Fruit fly (Drosophila melanogaster) whole organism, embryonic: ENCODE data around the gene Actn.
A peak's percentile ranks its signal among the peaks of the same experiment; 100 is the strongest.

Experiments
- Ada2b ChIP-seq: fragments of 200-800 bp; sonication (Bioruptor generic); IDR thresholded peaks from 2 replicates; pipeline ENCODE4 v1.3.6; 2022; ENCODE audit warnings: missing biosample characterization, missing genetic modification characterization
- B-H1 ChIP-seq: fragments of 200-800 bp; sonication (Bioruptor generic); IDR thresholded peaks from 3 replicates; pipeline ENCODE4 v1.3.6; 2022; ENCODE audit warnings: missing biosample characterization, missing genetic modification characterization
- CG10543 ChIP-seq: fragments of 200-800 bp; sonication (Bioruptor generic); optimal IDR thresholded peaks from 3 replicates; lab custom pipeline; 2017; ENCODE audit warnings: missing biosample characterization, mild to moderate bottlenecking, missing genetic modification characterization, moderate library complexity
- CG10654 ChIP-seq: fragments of 200-800 bp; sonication (Bioruptor generic); optimal IDR thresholded peaks from 2 replicates; lab custom pipeline; 2016; ENCODE audit warnings: missing biosample characterization, missing genetic modification characterization
- CG17186 ChIP-seq: fragments of 200-800 bp; sonication (Bioruptor generic); optimal IDR thresholded peaks from 3 replicates; lab custom pipeline; 2017; ENCODE audit warnings: missing biosample characterization, missing genetic modification reagents, missing genetic modification characterization
- CG17359 ChIP-seq: fragments of 200-800 bp; sonication (Bioruptor generic); optimal IDR thresholded peaks from 3 replicates; lab custom pipeline; 2018; ENCODE audit warnings: missing biosample characterization, mild to moderate bottlenecking, missing genetic modification characterization, moderate library complexity
- CG31224 ChIP-seq: fragments of 200-800 bp; sonication (Bioruptor generic); IDR thresholded peaks from 2 replicates; pipeline ENCODE4 v1.3.6; 2022; ENCODE audit warnings: missing biosample characterization, missing genetic modification characterization
- CG31365 ChIP-seq: fragments of 200-800 bp; sonication (Bioruptor generic); optimal IDR thresholded peaks from 2 replicates; lab custom pipeline; 2018; ENCODE audit warnings: missing biosample characterization, mild to moderate bottlenecking, missing genetic modification characterization
- CG32532 ChIP-seq: fragments of 200-800 bp; sonication (Bioruptor generic); IDR thresholded peaks from 2 replicates; pipeline ENCODE4 v1.3.6; 2022; ENCODE audit warnings: missing biosample characterization, missing genetic modification characterization
- CG6175 ChIP-seq: fragments of 200-800 bp; sonication (Bioruptor generic); IDR thresholded peaks from 3 replicates; pipeline ENCODE4 v1.3.6; 2022; ENCODE audit warnings: missing biosample characterization, missing genetic modification characterization
- CG6791 ChIP-seq: fragments of 200-800 bp; sonication (Bioruptor generic); IDR thresholded peaks from 3 replicates; pipeline ENCODE4 v1.3.6; 2022; ENCODE audit warnings: missing biosample characterization, missing genetic modification characterization; ENCODE audit not compliant: partially characterized antibody
- CG6854 ChIP-seq: fragments of 200-800 bp; sonication (Bioruptor generic); optimal IDR thresholded peaks from 3 replicates; lab custom pipeline; 2017; ENCODE audit warnings: missing biosample characterization, mild to moderate bottlenecking, missing genetic modification characterization
- CG7928 ChIP-seq: fragments of 200-800 bp; sonication (Bioruptor generic); optimal IDR thresholded peaks from 2 replicates; lab custom pipeline; 2017; ENCODE audit warnings: missing biosample characterization, mild to moderate bottlenecking, missing genetic modification characterization
- CG8089 ChIP-seq: fragments of 200-800 bp; sonication (Bioruptor generic); optimal IDR thresholded peaks from 3 replicates; lab custom pipeline; 2016; ENCODE audit warnings: missing biosample characterization, missing genetic modification characterization
- CG8388 ChIP-seq: fragments of 200-800 bp; sonication (Bioruptor generic); optimal IDR thresholded peaks from 2 replicates; lab custom pipeline; 2019; ENCODE audit warnings: missing biosample characterization, mild to moderate bottlenecking, missing genetic modification characterization, moderate library complexity
- CG8944 ChIP-seq: fragments of 200-800 bp; sonication (Bioruptor generic); optimal IDR thresholded peaks from 3 replicates; lab custom pipeline; 2016; ENCODE audit warnings: missing biosample characterization, missing genetic modification characterization
- CG9215 ChIP-seq: fragments of 200-800 bp; sonication (Bioruptor generic); IDR thresholded peaks from 2 replicates; pipeline ENCODE4 v1.3.6; 2022; ENCODE audit warnings: missing biosample characterization, missing genetic modification characterization
- CG9876 ChIP-seq: fragments of 200-800 bp; sonication (Bioruptor generic); optimal IDR thresholded peaks from 2 replicates; lab custom pipeline; 2016; ENCODE audit warnings: missing biosample characterization, missing genetic modification characterization
- CkIIα-i1 ChIP-seq: fragments of 200-800 bp; sonication (Bioruptor generic); IDR thresholded peaks from 2 replicates; pipeline ENCODE4 v1.3.6; 2022; ENCODE audit warnings: missing biosample characterization, missing genetic modification characterization
- Dip3 ChIP-seq: fragments of 200-800 bp; sonication (Bioruptor generic); optimal IDR thresholded peaks from 3 replicates; lab custom pipeline; 2016; ENCODE audit warnings: missing biosample characterization, missing genetic modification characterization
- Gsc ChIP-seq: fragments of 200-800 bp; sonication (Bioruptor generic); IDR thresholded peaks from 2 replicates; pipeline ENCODE4 v1.3.6; 2022; ENCODE audit warnings: missing biosample characterization, missing genetic modification characterization
- Hr78 ChIP-seq, 2 experiments: fragments of 200-800 bp in 1 of 2; fragments of >200 bp in 1 of 2; sonication (Bioruptor generic) in 1 of 2; optimal IDR thresholded peaks; 2 replicates each; lab custom pipeline; 2017 to 2019; ENCODE audit warnings: missing biosample characterization in 2 of 2, missing genetic modification characterization in 2 of 2, mild to moderate bottlenecking in 1 of 2, moderate library complexity in 1 of 2
- Hsf ChIP-seq: fragments of 200-800 bp; sonication (Bioruptor generic); optimal IDR thresholded peaks from 3 replicates; lab custom pipeline; 2016; ENCODE audit warnings: missing biosample characterization, missing genetic modification characterization
- NC2β ChIP-seq: fragments of 200-800 bp; sonication (Bioruptor generic); optimal IDR thresholded peaks from 2 replicates; lab custom pipeline; 2016; ENCODE audit warnings: missing biosample characterization, missing genetic modification characterization
- Opbp ChIP-seq: fragments of 200-800 bp; sonication (Bioruptor generic); IDR thresholded peaks from 3 replicates; pipeline ENCODE4 v1.3.6; 2022; ENCODE audit warnings: missing biosample characterization, missing genetic modification characterization; ENCODE audit not compliant: partially characterized antibody
- Sin3A ChIP-seq: fragments of >200 bp; optimal IDR thresholded peaks from 2 replicates; lab custom pipeline; 2018
- Sox102F ChIP-seq: fragments of 200-800 bp; sonication (Bioruptor generic); optimal IDR thresholded peaks from 2 replicates; lab custom pipeline; 2018; ENCODE audit warnings: missing biosample characterization, mild to moderate bottlenecking, missing genetic modification characterization, moderate library complexity
- Tbp ChIP-seq: fragments of >200 bp; optimal IDR thresholded peaks from 2 replicates; lab custom pipeline; 2018; ENCODE audit warnings: missing biosample characterization, missing genetic modification characterization
- Trl ChIP-seq, 3 experiments: fragments of >200 bp in 2 of 3; fragments of 200-800 bp in 1 of 3; sonication (Bioruptor generic) in 1 of 3; optimal IDR thresholded peaks; 2 replicates in 1 of 3; 3 replicates in 2 of 3; lab custom pipeline; 2016 to 2017; ENCODE audit warnings: missing biosample characterization in 1 of 3, missing genetic modification characterization in 1 of 3
- bcd ChIP-seq: fragments of 200-800 bp; sonication (Bioruptor generic); optimal IDR thresholded peaks from 2 replicates; lab custom pipeline; 2017; ENCODE audit warnings: missing biosample characterization, mild to moderate bottlenecking, missing genetic modification characterization
- br ChIP-seq: fragments of >200 bp; optimal IDR thresholded peaks from 2 replicates; lab custom pipeline; 2017
- btn ChIP-seq: fragments of 200-800 bp; sonication (Bioruptor generic); optimal IDR thresholded peaks from 2 replicates; lab custom pipeline; 2016; ENCODE audit warnings: missing biosample characterization, missing genetic modification characterization
- cwo ChIP-seq: fragments of 200-800 bp; sonication (Bioruptor generic); optimal IDR thresholded peaks from 3 replicates; lab custom pipeline; 2017; ENCODE audit warnings: missing biosample characterization, missing genetic modification characterization, mild to moderate bottlenecking, moderate library complexity, missing genetic modification reagents
- dati ChIP-seq: fragments of 200-800 bp; sonication (Bioruptor generic); IDR thresholded peaks from 2 replicates; pipeline ENCODE4 v1.3.6; 2022; ENCODE audit warnings: missing biosample characterization, missing genetic modification characterization
- ems ChIP-seq: fragments of 200-800 bp; sonication (Bioruptor generic); optimal IDR thresholded peaks from 3 replicates; lab custom pipeline; 2016; ENCODE audit warnings: missing biosample characterization, missing genetic modification characterization
- esg ChIP-seq: fragments of 200-800 bp; sonication (Bioruptor generic); conservative IDR thresholded peaks from 2 replicates; pipeline ENCODE4 v1.3.6; 2022; ENCODE audit warnings: missing biosample characterization, missing genetic modification characterization
- eyg ChIP-seq: fragments of 200-800 bp; sonication (Bioruptor generic); optimal IDR thresholded peaks from 3 replicates; lab custom pipeline; 2016; ENCODE audit warnings: missing biosample characterization, missing genetic modification characterization
- kay ChIP-seq: fragments of 200-800 bp; sonication (Bioruptor generic); optimal IDR thresholded peaks from 2 replicates; lab custom pipeline; 2016; ENCODE audit warnings: missing biosample characterization, missing genetic modification characterization
- knrl ChIP-seq: fragments of 200-800 bp; sonication (Bioruptor generic); IDR thresholded peaks from 3 replicates; pipeline ENCODE4 v1.3.6; 2022; ENCODE audit warnings: missing biosample characterization, missing genetic modification characterization; ENCODE audit not compliant: partially characterized antibody
- lola ChIP-seq, 3 experiments: fragments of >200 bp in 2 of 3; fragments of 200-800 bp in 1 of 3; sonication (Bioruptor generic) in 1 of 3; optimal IDR thresholded peaks; 2 replicates each; lab custom pipeline; 2017 to 2019; ENCODE audit warnings: missing biosample characterization in 3 of 3, missing genetic modification characterization in 3 of 3, mild to moderate bottlenecking in 1 of 3, moderate library complexity in 1 of 3
- nau ChIP-seq: fragments of 200-800 bp; sonication (Bioruptor generic); optimal IDR thresholded peaks from 3 replicates; lab custom pipeline; 2017; ENCODE audit warnings: missing biosample characterization, mild to moderate bottlenecking, missing genetic modification characterization, missing genetic modification reagents
- nmo ChIP-seq: fragments of 200-800 bp; sonication (Bioruptor generic); optimal IDR thresholded peaks from 2 replicates; lab custom pipeline; 2018; ENCODE audit warnings: missing biosample characterization, mild to moderate bottlenecking, missing genetic modification characterization, moderate library complexity
- odd ChIP-seq: fragments of 200-800 bp; sonication (Bioruptor generic); optimal IDR thresholded peaks from 2 replicates; lab custom pipeline; 2017; ENCODE audit warnings: missing biosample characterization, mild to moderate bottlenecking, missing genetic modification characterization
- pita ChIP-seq: fragments of 200-800 bp; sonication (Bioruptor generic); optimal IDR thresholded peaks from 2 replicates; lab custom pipeline; 2017; ENCODE audit warnings: missing biosample characterization, mild to moderate bottlenecking, missing genetic modification characterization
- pum ChIP-seq: fragments of 200-800 bp; sonication (Bioruptor generic); optimal IDR thresholded peaks from 2 replicates; lab custom pipeline; 2016; ENCODE audit warnings: missing biosample characterization, missing genetic modification characterization
- repo ChIP-seq: fragments of 200-800 bp; sonication (Bioruptor generic); optimal IDR thresholded peaks from 2 replicates; lab custom pipeline; 2016; ENCODE audit warnings: missing biosample characterization, missing genetic modification characterization
- rib ChIP-seq: fragments of 200-800 bp; sonication (Bioruptor generic); IDR thresholded peaks from 2 replicates; pipeline ENCODE4 v1.3.6; 2022; ENCODE audit warnings: missing biosample characterization, missing genetic modification characterization
- scrt ChIP-seq: fragments of 200-800 bp; sonication (Bioruptor generic); optimal IDR thresholded peaks from 2 replicates; lab custom pipeline; 2018; ENCODE audit warnings: missing biosample characterization, mild to moderate bottlenecking, missing genetic modification characterization, moderate library complexity
- stwl ChIP-seq: fragments of 200-800 bp; sonication (Bioruptor generic); optimal IDR thresholded peaks from 3 replicates; lab custom pipeline; 2018; ENCODE audit warnings: missing biosample characterization, mild to moderate bottlenecking, missing genetic modification characterization, moderate library complexity
- zen2 ChIP-seq: fragments of 200-800 bp; sonication (Bioruptor generic); IDR thresholded peaks from 3 replicates; pipeline ENCODE4 v1.3.6; 2022; ENCODE audit warnings: missing biosample characterization, missing genetic modification characterization; ENCODE audit not compliant: partially characterized antibody

Actn gene

DNA sequence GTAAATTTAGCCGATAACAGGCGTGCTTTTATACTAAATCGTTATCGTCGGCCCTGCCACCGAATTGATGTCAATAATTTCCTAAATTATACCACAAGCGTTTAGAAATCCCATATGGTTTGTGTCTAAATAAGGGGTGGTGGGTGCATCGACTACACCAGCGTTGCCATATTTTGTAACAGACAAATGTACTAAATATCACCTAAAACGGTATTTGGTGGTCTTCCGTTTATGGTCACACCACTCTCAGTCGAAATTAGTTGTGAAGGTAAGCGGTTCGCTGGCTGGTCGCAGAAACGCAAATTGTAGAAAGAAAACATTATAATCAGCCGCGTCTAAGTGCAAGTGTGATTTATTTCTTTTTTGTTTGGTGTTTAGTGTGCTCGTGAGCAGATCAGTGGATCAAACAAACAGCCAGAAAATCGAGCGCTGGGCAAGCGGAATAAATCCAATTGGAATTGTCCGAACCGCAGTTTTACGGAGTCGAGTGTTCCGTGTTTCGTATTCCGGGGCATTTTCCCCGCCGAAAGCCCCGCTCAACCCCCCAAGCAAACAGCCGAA lies 38.3 kb upstream of the Actn start, which contains the start of the genes CG16903 and Unc-76 (continued):
- peak in 1 of 3 experiments; percentile 1 for TF ChIP-seq lola (GFP tag; optimal IDR thresholded peaks at IDR 0.05; lab: Kevin White, UChicago)
- peak; percentile 51 for TF ChIP-seq scrt
- TF ChIP-seq esg (GFP tag; lab: Robert Waterston, UW) = no peak
- peak; percentile 28 for TF ChIP-seq CG17186 (GFP tag; lab: Kevin White, UChicago)
- TF ChIP-seq repo (GFP tag; lab: Kevin White, UChicago) = no peak
- TF ChIP-seq eyg (GFP tag; lab: Kevin White, UChicago) = no peak
- no peak for TF ChIP-seq bcd (GFP tag; lab: Kevin White, UChicago)
- TF ChIP-seq nmo = peak; percentile 70
- TF ChIP-seq CG8089 (GFP tag; lab: Kevin White, UChicago) = no peak
- TF ChIP-seq stwl (tag; lab: Kevin White, UChicago) = peak; percentile 75
- TF ChIP-seq CG32532 (GFP tag; lab: Robert Waterston, UW) = peak; percentile 52
- TF ChIP-seq CG6791 (GFP tag; lab: Robert Waterston, UW) = 0 out of 3 replicates have a peak, but pooled peaks have one; percentile 49
- TF ChIP-seq dati = no peak
- no peak for TF ChIP-seq ems (GFP tag; lab: Kevin White, UChicago)
- peak; percentile 55 for TF ChIP-seq CG10543 (GFP tag; lab: Kevin White, UChicago)
- TF ChIP-seq CG10654 (GFP tag; lab: Kevin White, UChicago) = no peak
- TF ChIP-seq btn (GFP tag; lab: Kevin White, UChicago) = no peak
- TF ChIP-seq CG17359 (tag; lab: Kevin White, UChicago) = peak; percentile 29
- TF ChIP-seq Opbp (GFP tag; lab: Robert Waterston, UW) = peak; percentile 45; the same call in 1 of the 3 replicates
- TF ChIP-seq Ada2b (GFP tag; lab: Robert Waterston, UW) = no peak
- no peak for TF ChIP-seq CG8388 (GFP tag; lab: Kevin White, UChicago)
- TF ChIP-seq B-H1 (GFP tag; lab: Robert Waterston, UW) = no peak
- TF ChIP-seq Sox102F (GFP tag; lab: Kevin White, UChicago) = no peak
- peak; percentile 66 for TF ChIP-seq CG7928 (GFP tag; lab: Kevin White, UChicago)
- TF ChIP-seq knrl (GFP tag; lab: Robert Waterston, UW) = peak; percentile 58; the same call in 1 of the 3 replicates
- no peak for TF ChIP-seq kay (GFP tag; lab: Kevin White, UChicago)
- peak; percentile 1 for TF ChIP-seq CG8944 (GFP tag; lab: Kevin White, UChicago)
- TF ChIP-seq CG31224 (GFP tag; lab: Robert Waterston, UW) = no peak
- TF ChIP-seq CG6175 = no peak
- peak; percentile 38 for TF ChIP-seq nau (GFP tag; lab: Kevin White, UChicago)
- no peak for TF ChIP-seq Gsc (GFP tag; lab: Robert Waterston, UW)
- peak; percentile 41 for TF ChIP-seq NC2β (GFP tag; lab: Kevin White, UChicago)
- TF ChIP-seq Sin3A (lab: Kevin White, UChicago) = peak; percentile 77
- TF ChIP-seq CG9215 (GFP tag; lab: Robert Waterston, UW) = no peak
- peak; percentile 56 for TF ChIP-seq odd (GFP tag; lab: Kevin White, UChicago)
- TF ChIP-seq Hr78 (GFP tag; optimal IDR thresholded peaks at IDR 0.05; lab: Kevin White, UChicago) = peak in 1 of 2 experiments; percentile 24
- no peak for TF ChIP-seq pum (GFP tag; lab: Kevin White, UChicago)
- TF ChIP-seq zen2 (GFP tag; lab: Robert Waterston, UW) = no peak
- peak; percentile 31 for TF ChIP-seq CG6854 (GFP tag; lab: Kevin White, UChicago)
- no peak for TF ChIP-seq CkIIα-i1
- no peak for TF ChIP-seq Hsf
- peak; percentile 37 for TF ChIP-seq CG31365
- TF ChIP-seq rib = 0 out of 2 replicates have a peak, but pooled peaks have one; percentile 17
- no peak for TF ChIP-seq Trl (optimal IDR thresholded peaks at IDR 0.05; lab: Kevin White, UChicago)
- peak; percentile 51 for TF ChIP-seq Trl (GFP tag; optimal IDR thresholded peaks at IDR 0.05; lab: Kevin White, UChicago)
- TF ChIP-seq CG9876 (GFP tag; lab: Kevin White, UChicago) = no peak
- no peak for TF ChIP-seq Tbp
- TF ChIP-seq pita (GFP tag; lab: Kevin White, UChicago) = peak; percentile 95
- peak; percentile 47 for TF ChIP-seq Dip3
- no peak for TF ChIP-seq cwo (GFP tag; lab: Kevin White, UChicago)
- no peak for TF ChIP-seq br (lab: Kevin White, UChicago)
